Worm (Caenorhabditis elegans): ENCODE data around the gene C49F5.7.

ce11 chrX:11964555-11964954 is 30.0 kb upstream of the C49F5.7 start:
- TF ChIP-seq W03F9.2 (tag; optimal IDR thresholded peaks at IDR 0.05) (no peak), dao-5 (tag; optimal IDR thresholded peaks at IDR 0.05) (no peak)

All from whole organism, L4/young adult.